Worm (Caenorhabditis elegans) whole organism, L1 larva: Measurements from ENCODE around the gene sur-7.

Source experiments
- C04F5.9 ChIP-seq: sonication (generic microtip); optimal IDR thresholded peaks from 2 replicates; lab custom pipeline; 2016; ENCODE audit warnings: missing genetic modification characterization, missing compliant biosample characterization
- C34B4.2 ChIP-seq: sonication (generic microtip); optimal IDR thresholded peaks from 2 replicates; lab custom pipeline; 2017; ENCODE audit warnings: mild to moderate bottlenecking, missing genetic modification characterization, missing compliant biosample characterization
- Y116A8C.19 ChIP-seq: sonication (generic microtip); optimal IDR thresholded peaks from 2 replicates; lab custom pipeline; 2016; ENCODE audit warnings: missing compliant biosample characterization, missing genetic modification characterization, borderline replicate concordance
- aly-2 ChIP-seq: fragments of 150-350 bp; optimal IDR thresholded peaks from 2 replicates; lab custom pipeline; 2014; ENCODE audit warnings: missing biosample characterization, missing genetic modification characterization
- blmp-1 ChIP-seq: fragments of 150-350 bp; optimal IDR thresholded peaks from 2 replicates; lab custom pipeline; 2014; ENCODE audit warnings: missing biosample characterization, missing genetic modification characterization
- ceh-8 ChIP-seq: fragments of 200-800 bp; sonication (Bioruptor generic); optimal IDR thresholded peaks from 2 replicates; lab custom pipeline; 2018; ENCODE audit warnings: mild to moderate bottlenecking, missing genetic modification characterization, moderate library complexity, missing compliant biosample characterization
- ceh-82 ChIP-seq, 3 experiments: fragments of 150-350 bp in 1 of 3; sonication (generic microtip) in 2 of 3; optimal IDR thresholded peaks; 2 replicates each; lab custom pipeline; 2014 to 2017; ENCODE audit warnings: missing biosample characterization in 3 of 3, missing genetic modification characterization in 3 of 3
- ceh-88 ChIP-seq: fragments of 200-800 bp; sonication (Bioruptor generic); IDR thresholded peaks from 2 replicates; pipeline ENCODE4 v1.3.6; 2022; ENCODE audit warnings: missing genetic modification characterization, missing compliant biosample characterization
- ceh-90 ChIP-seq: sonication (generic microtip); optimal IDR thresholded peaks from 2 replicates; lab custom pipeline; 2016; ENCODE audit warnings: missing genetic modification characterization, missing compliant biosample characterization
- ces-1 ChIP-seq: fragments of 150-350 bp; optimal IDR thresholded peaks from 2 replicates; lab custom pipeline; 2014; ENCODE audit warnings: missing biosample characterization, missing genetic modification reagents, missing genetic modification characterization
- dsc-1 ChIP-seq: sonication (generic microtip); optimal IDR thresholded peaks from 2 replicates; lab custom pipeline; 2016; ENCODE audit warnings: mild to moderate bottlenecking, missing genetic modification characterization, missing compliant biosample characterization
- efl-1 ChIP-seq, 4 experiments: fragments of 150-350 bp; optimal IDR thresholded peaks in 3 of 4; peaks in 1 of 4; 1 replicate in 1 of 4; 2 replicates in 3 of 4; lab custom pipeline; 2014; ENCODE audit warnings: missing biosample characterization in 2 of 4, missing genetic modification characterization in 2 of 4, missing genetic modification reagents in 2 of 4
- efl-3 ChIP-seq: fragments of 200-800 bp; sonication (Bioruptor generic); optimal IDR thresholded peaks from 2 replicates; lab custom pipeline; 2018; ENCODE audit warnings: mild to moderate bottlenecking, missing genetic modification characterization, missing compliant biosample characterization
- egl-27 ChIP-seq, 2 experiments: fragments of 150-350 bp in 1 of 2; sonication (generic microtip); optimal IDR thresholded peaks; 3 replicates each; lab custom pipeline; 2017 to 2018; ENCODE audit warnings: missing biosample characterization in 2 of 2, missing genetic modification characterization in 2 of 2, missing genetic modification reagents in 2 of 2
- elt-3 ChIP-seq, 6 experiments: fragments of 150-350 bp in 1 of 6; sonication (generic microtip); optimal IDR thresholded peaks; 2 replicates each; lab custom pipeline; 2017 to 2018; ENCODE audit warnings: missing biosample characterization in 6 of 6, missing genetic modification characterization in 6 of 6, inconsistent platforms in 1 of 6
- ets-5 ChIP-seq: fragments of 200-800 bp; sonication (Bioruptor generic); IDR thresholded peaks from 2 replicates; pipeline ENCODE4 v1.3.6; 2022; ENCODE audit warnings: missing genetic modification characterization, missing compliant biosample characterization
- grh-1 ChIP-seq: fragments of 200-800 bp; sonication (Bioruptor generic); IDR thresholded peaks from 2 replicates; pipeline ENCODE4 v1.3.6; 2022; ENCODE audit warnings: missing genetic modification reagents, missing genetic modification characterization, missing compliant biosample characterization
- hpl-2 ChIP-seq: fragments of 150-350 bp; optimal IDR thresholded peaks from 2 replicates; lab custom pipeline; 2014; ENCODE audit warnings: missing biosample characterization, missing genetic modification reagents, missing genetic modification characterization
- irx-1 ChIP-seq: sonication (generic microtip); optimal IDR thresholded peaks from 2 replicates; lab custom pipeline; 2016; ENCODE audit warnings: missing genetic modification characterization, missing compliant biosample characterization
- isw-1 ChIP-seq: fragments of 200-800 bp; sonication (Bioruptor generic); IDR thresholded peaks from 2 replicates; pipeline ENCODE4 v1.3.6; 2022; ENCODE audit warnings: missing genetic modification characterization, missing compliant biosample characterization
- jun-1 ChIP-seq: fragments of 150-350 bp; optimal IDR thresholded peaks from 2 replicates; lab custom pipeline; 2014; ENCODE audit warnings: missing biosample characterization, missing genetic modification reagents, missing genetic modification characterization
- lin-13 ChIP-seq: fragments of 150-350 bp; optimal IDR thresholded peaks from 2 replicates; lab custom pipeline; 2014; ENCODE audit warnings: missing biosample characterization, missing genetic modification reagents, missing genetic modification characterization
- lin-14 ChIP-seq: fragments of 200-800 bp; sonication (Bioruptor generic); optimal IDR thresholded peaks from 2 replicates; lab custom pipeline; 2018; ENCODE audit warnings: mild to moderate bottlenecking, missing genetic modification characterization, moderate library complexity, missing compliant biosample characterization
- lin-35 ChIP-seq, 2 experiments: fragments of 150-350 bp; optimal IDR thresholded peaks; 2 replicates each; lab custom pipeline; 2014; ENCODE audit warnings: missing biosample characterization in 2 of 2, missing genetic modification characterization in 2 of 2, missing genetic modification reagents in 2 of 2
- lir-3 ChIP-seq: sonication (generic microtip); optimal IDR thresholded peaks from 2 replicates; lab custom pipeline; 2016; ENCODE audit warnings: mild to moderate bottlenecking, missing genetic modification characterization, moderate library complexity, missing compliant biosample characterization; ENCODE audit not compliant: poor library complexity
- lsy-2 ChIP-seq, 2 experiments: fragments of 150-350 bp; optimal IDR thresholded peaks; 2 replicates each; lab custom pipeline; 2014; ENCODE audit warnings: missing biosample characterization in 2 of 2, missing genetic modification characterization in 2 of 2
- mab-9 ChIP-seq: fragments of 200-800 bp; sonication (Bioruptor generic); IDR thresholded peaks from 2 replicates; pipeline ENCODE4 v1.3.6; 2022; ENCODE audit warnings: missing genetic modification reagents, missing genetic modification characterization, missing compliant biosample characterization
- mdl-1 ChIP-seq, 2 experiments: fragments of 150-350 bp; optimal IDR thresholded peaks; 2 replicates each; lab custom pipeline; 2014 to 2017; ENCODE audit warnings: missing biosample characterization in 2 of 2, missing genetic modification characterization in 2 of 2, inconsistent platforms in 1 of 2
- mef-2 ChIP-seq: fragments of 150-350 bp; optimal IDR thresholded peaks from 2 replicates; lab custom pipeline; 2014; ENCODE audit warnings: missing biosample characterization, missing genetic modification characterization
- nhr-237 ChIP-seq: fragments of 150-350 bp; optimal IDR thresholded peaks from 2 replicates; lab custom pipeline; 2014; ENCODE audit warnings: missing biosample characterization, missing genetic modification characterization
- nhr-47 ChIP-seq: sonication (generic microtip); optimal IDR thresholded peaks from 2 replicates; lab custom pipeline; 2016; ENCODE audit warnings: mild to moderate bottlenecking, missing genetic modification characterization, moderate library complexity, missing compliant biosample characterization
- nhr-71 ChIP-seq: sonication (generic microtip); optimal IDR thresholded peaks from 2 replicates; lab custom pipeline; 2016; ENCODE audit warnings: mild to moderate bottlenecking, missing genetic modification characterization, moderate library complexity, missing compliant biosample characterization
- nhr-76 ChIP-seq: sonication (generic microtip); optimal IDR thresholded peaks from 2 replicates; lab custom pipeline; 2017; ENCODE audit warnings: missing biosample characterization, missing genetic modification characterization
- nhr-85 ChIP-seq: sonication (generic microtip); peaks from one replicate; lab custom pipeline; 2016; ENCODE audit warnings: missing genetic modification characterization, inconsistent platforms, missing compliant biosample characterization
- nhr-90 ChIP-seq: sonication (generic microtip); optimal IDR thresholded peaks from 2 replicates; lab custom pipeline; 2016; ENCODE audit warnings: mild to moderate bottlenecking, missing genetic modification characterization, missing compliant biosample characterization; ENCODE audit not compliant: poor library complexity
- pax-3 ChIP-seq: fragments of 200-800 bp; sonication (Bioruptor generic); optimal IDR thresholded peaks from 2 replicates; lab custom pipeline; 2018; ENCODE audit warnings: mild to moderate bottlenecking, missing genetic modification characterization, moderate library complexity, missing compliant biosample characterization
- pqm-1 ChIP-seq: sonication (generic microtip); optimal IDR thresholded peaks from 3 replicates; lab custom pipeline; 2017; ENCODE audit warnings: missing biosample characterization, missing genetic modification characterization
- rnt-1 ChIP-seq: sonication (generic microtip); optimal IDR thresholded peaks from 2 replicates; lab custom pipeline; 2016; ENCODE audit warnings: mild to moderate bottlenecking, missing genetic modification characterization, moderate library complexity, missing compliant biosample characterization
- snu-23 ChIP-seq: sonication (generic microtip); optimal IDR thresholded peaks from 2 replicates; lab custom pipeline; 2016; ENCODE audit warnings: missing genetic modification characterization, missing compliant biosample characterization
- sox-4 ChIP-seq: sonication (generic microtip); optimal IDR thresholded peaks from 2 replicates; lab custom pipeline; 2016; ENCODE audit warnings: missing genetic modification characterization, missing compliant biosample characterization
- tbx-2 ChIP-seq: sonication (generic microtip); optimal IDR thresholded peaks from 2 replicates; lab custom pipeline; 2016; ENCODE audit warnings: missing genetic modification characterization, missing compliant biosample characterization
- unc-130 ChIP-seq: fragments of 150-350 bp; optimal IDR thresholded peaks from 2 replicates; lab custom pipeline; 2017; ENCODE audit warnings: missing biosample characterization, missing genetic modification characterization, inconsistent platforms
- unc-30 ChIP-seq: sonication (generic microtip); optimal IDR thresholded peaks from 2 replicates; lab custom pipeline; 2017; ENCODE audit warnings: missing biosample characterization, missing genetic modification characterization
- unc-62 ChIP-seq: fragments of 150-350 bp; optimal IDR thresholded peaks from 2 replicates; lab custom pipeline; 2014; ENCODE audit warnings: missing biosample characterization, missing genetic modification reagents, missing genetic modification characterization
- unc-86 ChIP-seq: sonication (generic microtip); optimal IDR thresholded peaks from 2 replicates; lab custom pipeline; 2016; ENCODE audit warnings: missing genetic modification characterization, missing compliant biosample characterization
- vab-15 ChIP-seq: sonication (generic microtip); optimal IDR thresholded peaks from 2 replicates; lab custom pipeline; 2017; ENCODE audit warnings: missing genotype, mild to moderate bottlenecking, missing genetic modification characterization, missing compliant biosample characterization
- zag-1 ChIP-seq: fragments of 150-350 bp; optimal IDR thresholded peaks from 2 replicates; lab custom pipeline; 2014; ENCODE audit warnings: missing biosample characterization, missing genetic modification characterization

Gene sur-7

DNA sequence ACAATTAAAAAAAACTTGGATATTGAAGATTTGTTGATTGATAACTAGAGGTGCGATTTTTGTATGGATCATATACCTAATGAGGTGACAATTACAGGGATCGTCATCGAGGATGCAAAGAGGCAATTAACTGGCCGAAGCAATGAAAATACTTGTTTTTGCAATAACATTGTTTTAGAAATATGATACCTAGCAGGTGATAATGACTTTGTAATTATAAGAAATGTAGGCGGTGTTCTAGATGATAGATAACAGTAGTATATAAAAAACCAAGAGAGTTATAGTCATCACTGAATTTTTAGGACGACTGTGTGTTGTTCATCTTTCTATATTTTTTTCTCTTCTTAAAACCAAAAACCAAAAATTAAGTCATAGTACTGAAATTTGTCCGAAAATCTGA, 48.1 kb upstream of the sur-7 start, which contains the start of gene C11G6.2:
C11G6.2 (plus strand) TSS at position 301 of the 400 bp plus-strand sequence.
- TF ChIP-seq isw-1 (GFP tag; lab: Robert Waterston, UW) (no peak), snu-23 (GFP tag; lab: Kevin White, UChicago) (no peak), unc-130 (tag; lab: Kevin White, UChicago) (no peak), ets-5 (GFP tag; lab: Robert Waterston, UW) (no peak), unc-30 (no peak), ces-1 (GFP tag; lab: Kevin White, UChicago) (no peak), ceh-88 (GFP tag; lab: Robert Waterston, UW) (no peak), pax-3 (tag; lab: Kevin White, UChicago) (no peak), zag-1 (tag; lab: Kevin White, UChicago) (no peak), ceh-8 (GFP tag; lab: Kevin White, UChicago) (no peak), egl-27 (tag; optimal IDR thresholded peaks at IDR 0.05; lab: Kevin White, UChicago) (no peak), lir-3 (tag; lab: Kevin White, UChicago) (no peak), ceh-90 (tag; lab: Kevin White, UChicago) (no peak), nhr-71 (tag; lab: Kevin White, UChicago) (no peak), dsc-1 (no peak), mdl-1 (tag; optimal IDR thresholded peaks at IDR 0.05; lab: Kevin White, UChicago) (no peak), mef-2 (tag; lab: Kevin White, UChicago) (no peak), elt-3 (tag; optimal IDR thresholded peaks at IDR 0.05; lab: Kevin White, UChicago) (no peak)

DNA sequence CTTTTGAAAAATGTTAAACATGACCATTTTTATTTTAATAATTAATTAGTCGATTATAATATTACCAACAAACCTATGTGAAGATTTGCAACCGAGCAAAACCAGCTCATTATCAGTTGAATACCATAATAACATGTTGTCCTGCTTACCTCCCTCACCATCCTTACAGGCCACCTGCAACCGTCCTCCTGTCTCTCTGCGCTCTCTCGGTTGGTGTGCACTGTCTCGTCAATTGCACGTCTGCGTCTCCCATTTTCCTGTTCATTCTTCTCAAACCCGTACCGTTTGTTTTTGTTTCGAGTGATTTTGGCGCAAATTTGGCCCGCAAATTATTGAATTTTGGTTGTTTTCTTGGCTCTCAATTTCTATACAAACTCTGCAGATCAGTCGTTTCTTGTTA, 45.0 kb upstream of the sur-7 start:
- TF ChIP-seq efl-1 (optimal IDR thresholded peaks at IDR 0.05; lab: Kevin White, UChicago) (peak; percentile 9 to 49), efl-1 (GFP tag; optimal IDR thresholded peaks at IDR 0.05 in 1 of 2; lab: Kevin White, UChicago) (no peak), rnt-1 (peak; percentile 7), lir-3 (tag; lab: Kevin White, UChicago) (no peak), nhr-85 (peak; percentile 9), irx-1 (tag; lab: Kevin White, UChicago) (no peak), efl-3 (GFP tag; lab: Kevin White, UChicago) (no peak), dsc-1 (no peak), aly-2 (tag; lab: Kevin White, UChicago) (no peak), lin-14 (GFP tag; lab: Kevin White, UChicago) (no peak), nhr-90 (tag; lab: Kevin White, UChicago) (no peak), C04F5.9 (tag; lab: Kevin White, UChicago) (no peak), lsy-2 (tag; optimal IDR thresholded peaks at IDR 0.05; lab: Kevin White, UChicago) (no peak)

DNA sequence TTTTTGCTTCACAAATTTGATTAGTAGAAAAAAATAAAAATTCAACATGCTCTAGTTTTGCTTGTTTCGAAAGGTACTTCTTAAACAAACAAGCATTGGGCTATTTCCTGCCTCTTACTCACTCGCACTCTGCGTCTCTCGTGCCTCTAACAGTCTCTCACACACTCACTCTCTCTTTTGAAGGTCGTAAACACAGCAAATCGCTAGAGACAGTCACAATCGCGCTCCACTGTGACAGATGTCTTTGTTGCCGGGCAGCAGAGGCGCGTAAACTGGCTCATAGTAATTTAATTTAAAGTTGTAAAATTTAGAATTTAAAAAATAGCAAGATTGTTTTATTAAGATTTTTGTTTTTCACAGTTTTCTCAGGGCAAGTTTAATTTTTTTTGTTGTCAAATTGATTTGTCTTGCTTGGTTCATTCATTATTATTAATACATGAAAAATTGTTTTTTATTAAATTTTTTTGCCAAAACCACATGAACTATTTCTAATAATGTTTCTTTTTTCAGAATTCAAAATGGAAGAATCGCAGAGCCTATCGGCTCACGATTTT, 44.4 kb upstream of the sur-7 start, which contains the start of gene taf-3:
taf-3 (plus strand) TSS at position 504 of the 554 bp plus-strand sequence.
- TF ChIP-seq lir-3 (tag; lab: Kevin White, UChicago) (no peak), C34B4.2 (tag; lab: Kevin White, UChicago) (no peak), Y116A8C.19 (tag; lab: Kevin White, UChicago) (no peak), elt-3 (tag; optimal IDR thresholded peaks at IDR 0.05; lab: Kevin White, UChicago) (no peak), dsc-1 (peak; percentile 9), ceh-82 (tag; optimal IDR thresholded peaks at IDR 0.05; lab: Kevin White, UChicago) (peak in 1 of 3 experiments; percentile 61), hpl-2 (GFP tag; lab: Kevin White, UChicago) (no peak), aly-2 (tag; lab: Kevin White, UChicago) (no peak), nhr-47 (tag; lab: Kevin White, UChicago) (peak; percentile 33), ceh-88 (GFP tag; lab: Robert Waterston, UW) (no peak), pqm-1 (no peak), mab-9 (GFP tag; lab: Robert Waterston, UW) (no peak), vab-15 (tag; lab: Kevin White, UChicago) (no peak), tbx-2 (tag; lab: Kevin White, UChicago) (peak; percentile 43), lin-13 (GFP tag; lab: Kevin White, UChicago) (no peak), zag-1 (tag; lab: Kevin White, UChicago) (no peak), jun-1 (tag; lab: Kevin White, UChicago) (no peak), sox-4 (tag; lab: Kevin White, UChicago) (no peak), unc-86 (no peak), unc-62 (GFP tag; lab: Kevin White, UChicago) (no peak), nhr-76 (tag; lab: Kevin White, UChicago) (no peak), nhr-237 (tag; lab: Kevin White, UChicago) (no peak), blmp-1 (peak; percentile 76), mdl-1 (tag; optimal IDR thresholded peaks at IDR 0.05; lab: Kevin White, UChicago) (peak in 1 of 2 experiments; percentile 60), grh-1 (GFP tag; lab: Robert Waterston, UW) (no peak), nhr-90 (tag; lab: Kevin White, UChicago) (no peak), lin-35 (GFP tag; optimal IDR thresholded peaks at IDR 0.05; lab: Kevin White, UChicago) (peak; percentile 24 to 70)
